Fruit fly (Drosophila melanogaster) whole organism, embryonic: ENCODE measurements around the gene Csk.

Experiments used
- Abd-B ChIP-seq: fragments of 200-800 bp; sonication (Bioruptor generic); optimal IDR thresholded peaks from 2 replicates; lab custom pipeline; 2018; ENCODE audit warnings: missing biosample characterization, mild to moderate bottlenecking, missing genetic modification characterization, moderate library complexity
- CG10267 ChIP-seq: fragments of 200-800 bp; sonication (Bioruptor generic); optimal IDR thresholded peaks from 2 replicates; lab custom pipeline; 2018; ENCODE audit warnings: missing biosample characterization, mild to moderate bottlenecking, missing genetic modification characterization, moderate library complexity
- CG10366 ChIP-seq: fragments of 200-800 bp; sonication (Bioruptor generic); IDR thresholded peaks from 2 replicates; pipeline ENCODE4 v1.3.6; 2022; ENCODE audit warnings: missing biosample characterization, missing genetic modification characterization
- CG12942 ChIP-seq: fragments of 200-800 bp; sonication (Bioruptor generic); optimal IDR thresholded peaks from 3 replicates; lab custom pipeline; 2016; ENCODE audit warnings: missing biosample characterization, missing genetic modification characterization
- CG14441 ChIP-seq: fragments of 200-800 bp; sonication (Bioruptor generic); IDR thresholded peaks from 2 replicates; pipeline ENCODE4 v1.3.6; 2022; ENCODE audit warnings: missing biosample characterization, missing genetic modification characterization
- CG14710 ChIP-seq: fragments of 200-800 bp; sonication (Bioruptor generic); optimal IDR thresholded peaks from 3 replicates; lab custom pipeline; 2019; ENCODE audit warnings: missing biosample characterization, mild to moderate bottlenecking, missing genetic modification characterization, moderate library complexity
- CG1529 ChIP-seq: fragments of 200-800 bp; sonication (Bioruptor generic); optimal IDR thresholded peaks from 3 replicates; lab custom pipeline; 2018; ENCODE audit warnings: missing biosample characterization, missing genetic modification characterization
- CG17829 ChIP-seq: fragments of 200-800 bp; optimal IDR thresholded peaks from 2 replicates; lab custom pipeline; 2019; ENCODE audit warnings: missing biosample characterization, mild to moderate bottlenecking, missing genetic modification characterization, moderate library complexity
- CG30431 ChIP-seq: fragments of 200-800 bp; sonication (Bioruptor generic); optimal IDR thresholded peaks from 2 replicates; lab custom pipeline; 2017; ENCODE audit warnings: missing biosample characterization, missing genetic modification characterization
- CG3065 ChIP-seq: fragments of 200-800 bp; sonication (Bioruptor generic); optimal IDR thresholded peaks from 2 replicates; lab custom pipeline; 2016; ENCODE audit warnings: missing biosample characterization, missing genetic modification characterization
- CG6683 ChIP-seq: fragments of 200-800 bp; sonication (Bioruptor generic); optimal IDR thresholded peaks from 2 replicates; lab custom pipeline; 2017; ENCODE audit warnings: missing biosample characterization, mild to moderate bottlenecking, missing genetic modification characterization, missing genetic modification reagents
- CG9215 ChIP-seq: fragments of 200-800 bp; sonication (Bioruptor generic); IDR thresholded peaks from 2 replicates; pipeline ENCODE4 v1.3.6; 2022; ENCODE audit warnings: missing biosample characterization, missing genetic modification characterization
- CG9609 ChIP-seq: fragments of 200-800 bp; sonication (Bioruptor generic); optimal IDR thresholded peaks from 3 replicates; lab custom pipeline; 2016; ENCODE audit warnings: missing biosample characterization, missing genetic modification characterization
- Chrac-16 ChIP-seq: fragments of 200-800 bp; sonication (Bioruptor generic); optimal IDR thresholded peaks from 3 replicates; lab custom pipeline; 2016; ENCODE audit warnings: missing biosample characterization, missing genetic modification characterization
- CrebB ChIP-seq: fragments of 200-800 bp; sonication (Bioruptor generic); optimal IDR thresholded peaks from 3 replicates; lab custom pipeline; 2018; ENCODE audit warnings: missing biosample characterization, mild to moderate bottlenecking, missing genetic modification characterization
- Dbx ChIP-seq: fragments of 200-800 bp; sonication (Bioruptor generic); IDR thresholded peaks from 3 replicates; pipeline ENCODE4 v1.3.6; 2022; ENCODE audit warnings: missing biosample characterization, missing genetic modification characterization
- Dip3 ChIP-seq: fragments of 200-800 bp; sonication (Bioruptor generic); optimal IDR thresholded peaks from 3 replicates; lab custom pipeline; 2016; ENCODE audit warnings: missing biosample characterization, missing genetic modification characterization
- Dp ChIP-seq: fragments of 200-800 bp; sonication (Bioruptor generic); optimal IDR thresholded peaks from 2 replicates; lab custom pipeline; 2018; ENCODE audit warnings: missing biosample characterization, mild to moderate bottlenecking, missing genetic modification characterization, moderate library complexity
- Dref ChIP-seq: fragments of 200-800 bp; sonication (Bioruptor generic); IDR thresholded peaks from 2 replicates; pipeline ENCODE4 v1.3.6; 2022; ENCODE audit warnings: missing biosample characterization, missing genetic modification characterization
- H2.0 ChIP-seq: fragments of 200-800 bp; sonication (Bioruptor generic); IDR thresholded peaks from 2 replicates; pipeline ENCODE4 v1.3.6; 2022; ENCODE audit warnings: missing biosample characterization, missing genetic modification characterization
- Hr78 ChIP-seq, 2 experiments: fragments of 200-800 bp in 1 of 2; fragments of >200 bp in 1 of 2; sonication (Bioruptor generic) in 1 of 2; optimal IDR thresholded peaks; 2 replicates each; lab custom pipeline; 2017 to 2019; ENCODE audit warnings: missing biosample characterization in 2 of 2, missing genetic modification characterization in 2 of 2, mild to moderate bottlenecking in 1 of 2, moderate library complexity in 1 of 2
- Jarid2 ChIP-seq: fragments of 200-800 bp; sonication (Bioruptor generic); optimal IDR thresholded peaks from 3 replicates; lab custom pipeline; 2017; ENCODE audit warnings: mild to moderate bottlenecking, missing biosample characterization, missing genetic modification reagents, missing genetic modification characterization
- Lhr ChIP-seq: fragments of 200-800 bp; sonication (Bioruptor generic); optimal IDR thresholded peaks from 3 replicates; lab custom pipeline; 2017; ENCODE audit warnings: mild to moderate bottlenecking, missing biosample characterization, missing genetic modification reagents, missing genetic modification characterization
- Lpt ChIP-seq: fragments of >200 bp; optimal IDR thresholded peaks from 2 replicates; lab custom pipeline; 2018; ENCODE audit warnings: missing biosample characterization, missing genetic modification characterization
- MESR4 ChIP-seq: fragments of 200-800 bp; sonication (Bioruptor generic); optimal IDR thresholded peaks from 2 replicates; lab custom pipeline; 2018; ENCODE audit warnings: missing biosample characterization, mild to moderate bottlenecking, missing genetic modification characterization, moderate library complexity
- MTF-1 ChIP-seq: fragments of 200-800 bp; sonication (Bioruptor generic); optimal IDR thresholded peaks from 2 replicates; lab custom pipeline; 2018; ENCODE audit warnings: missing biosample characterization, mild to moderate bottlenecking, missing genetic modification characterization, borderline replicate concordance
- Nf-YB ChIP-seq: fragments of 200-800 bp; sonication (Bioruptor generic); optimal IDR thresholded peaks from 3 replicates; lab custom pipeline; 2019; ENCODE audit warnings: missing biosample characterization, mild to moderate bottlenecking, missing genetic modification characterization, moderate library complexity
- Sry-δ ChIP-seq: fragments of 200-800 bp; sonication (Bioruptor generic); optimal IDR thresholded peaks from 2 replicates; lab custom pipeline; 2016; ENCODE audit warnings: missing biosample characterization, missing genetic modification characterization
- ac ChIP-seq: fragments of 200-800 bp; sonication (Bioruptor generic); optimal IDR thresholded peaks from 3 replicates; lab custom pipeline; 2017; ENCODE audit warnings: missing biosample characterization, mild to moderate bottlenecking, missing genetic modification characterization
- ase ChIP-seq: fragments of 200-800 bp; sonication (Bioruptor generic); IDR thresholded peaks from 3 replicates; pipeline ENCODE4 v1.3.6; 2022; ENCODE audit warnings: missing biosample characterization, missing genetic modification characterization
- ash1 ChIP-seq: fragments of 200-800 bp; sonication (Bioruptor generic); optimal IDR thresholded peaks from 2 replicates; lab custom pipeline; 2018; ENCODE audit warnings: missing biosample characterization, mild to moderate bottlenecking, missing genetic modification characterization
- az2 ChIP-seq: fragments of 200-800 bp; sonication (Bioruptor generic); optimal IDR thresholded peaks from 3 replicates; lab custom pipeline; 2016; ENCODE audit warnings: missing biosample characterization, missing genetic modification characterization
- bab2 ChIP-seq: fragments of 200-800 bp; sonication (Bioruptor generic); optimal IDR thresholded peaks from 2 replicates; lab custom pipeline; 2016; ENCODE audit warnings: missing biosample characterization, missing genetic modification characterization
- caup ChIP-seq: fragments of 200-800 bp; sonication (Bioruptor generic); optimal IDR thresholded peaks from 3 replicates; lab custom pipeline; 2017; ENCODE audit warnings: missing biosample characterization, mild to moderate bottlenecking, missing genetic modification characterization, moderate library complexity; ENCODE audit not compliant: severe bottlenecking
- ci ChIP-seq: fragments of 200-800 bp; sonication (Bioruptor generic); IDR thresholded peaks from 3 replicates; pipeline ENCODE4 v1.3.6; 2022; ENCODE audit warnings: missing biosample characterization, missing genetic modification characterization
- cwo ChIP-seq: fragments of 200-800 bp; sonication (Bioruptor generic); optimal IDR thresholded peaks from 3 replicates; lab custom pipeline; 2017; ENCODE audit warnings: missing biosample characterization, missing genetic modification characterization, mild to moderate bottlenecking, moderate library complexity, missing genetic modification reagents
- fd96Cb ChIP-seq: fragments of 200-800 bp; sonication (Bioruptor generic); optimal IDR thresholded peaks from 2 replicates; lab custom pipeline; 2018; ENCODE audit warnings: missing biosample characterization, mild to moderate bottlenecking, missing genetic modification characterization, moderate library complexity
- fru ChIP-seq: fragments of >200 bp; optimal IDR thresholded peaks from 2 replicates; lab custom pipeline; 2017
- gcm ChIP-seq: fragments of 200-800 bp; sonication (Bioruptor generic); optimal IDR thresholded peaks from 2 replicates; lab custom pipeline; 2019; ENCODE audit warnings: missing biosample characterization, mild to moderate bottlenecking, missing genetic modification characterization, moderate library complexity
- klu ChIP-seq: fragments of 200-800 bp; sonication (Bioruptor generic); IDR thresholded peaks from 2 replicates; pipeline ENCODE4 v1.3.6; 2022; ENCODE audit warnings: missing biosample characterization, missing genetic modification characterization
- luna ChIP-seq: fragments of 200-800 bp; sonication (Bioruptor generic); optimal IDR thresholded peaks from 2 replicates; lab custom pipeline; 2016; ENCODE audit warnings: missing biosample characterization, missing genetic modification characterization
- pan ChIP-seq, 4 experiments: fragments of >200 bp in 3 of 4; fragments of 200-800 bp in 1 of 4; sonication (Bioruptor generic) in 1 of 4; optimal IDR thresholded peaks in 3 of 4; IDR thresholded peaks in 1 of 4; 2 replicates each; pipeline versions ENCODE4 v1.3.6 to Lab custom; 2017 to 2022; ENCODE audit warnings: missing biosample characterization in 2 of 4, missing genetic modification characterization in 2 of 4, mixed read lengths in 1 of 4
- pita ChIP-seq: fragments of 200-800 bp; sonication (Bioruptor generic); optimal IDR thresholded peaks from 2 replicates; lab custom pipeline; 2017; ENCODE audit warnings: missing biosample characterization, mild to moderate bottlenecking, missing genetic modification characterization
- ranshi ChIP-seq: fragments of 200-800 bp; sonication (Bioruptor generic); IDR thresholded peaks from 2 replicates; pipeline ENCODE4 v1.3.6; 2022; ENCODE audit warnings: missing biosample characterization, missing genetic modification characterization
- sim ChIP-seq: fragments of 200-800 bp; sonication (Bioruptor generic); IDR thresholded peaks from 2 replicates; pipeline ENCODE4 v1.3.6; 2022; ENCODE audit warnings: missing biosample characterization, missing genetic modification characterization
- tap ChIP-seq: fragments of 200-800 bp; optimal IDR thresholded peaks from 3 replicates; lab custom pipeline; 2019; ENCODE audit warnings: missing biosample characterization, mild to moderate bottlenecking, missing genetic modification characterization, moderate library complexity
- tgo ChIP-seq: fragments of 200-800 bp; sonication (Bioruptor generic); IDR thresholded peaks from 3 replicates; pipeline ENCODE4 v1.3.6; 2022; ENCODE audit warnings: missing biosample characterization, missing genetic modification characterization
- tin ChIP-seq: fragments of 200-800 bp; sonication (Bioruptor generic); optimal IDR thresholded peaks from 3 replicates; lab custom pipeline; 2016; ENCODE audit warnings: missing biosample characterization, missing genetic modification characterization
- vnd ChIP-seq: fragments of 200-800 bp; sonication (Bioruptor generic); IDR thresholded peaks from 3 replicates; pipeline ENCODE4 v1.3.6; 2022; ENCODE audit warnings: missing biosample characterization, missing genetic modification characterization; ENCODE audit not compliant: partially characterized antibody
- zen2 ChIP-seq: fragments of 200-800 bp; sonication (Bioruptor generic); IDR thresholded peaks from 3 replicates; pipeline ENCODE4 v1.3.6; 2022; ENCODE audit warnings: missing biosample characterization, missing genetic modification characterization; ENCODE audit not compliant: partially characterized antibody

Gene Csk

DNA sequence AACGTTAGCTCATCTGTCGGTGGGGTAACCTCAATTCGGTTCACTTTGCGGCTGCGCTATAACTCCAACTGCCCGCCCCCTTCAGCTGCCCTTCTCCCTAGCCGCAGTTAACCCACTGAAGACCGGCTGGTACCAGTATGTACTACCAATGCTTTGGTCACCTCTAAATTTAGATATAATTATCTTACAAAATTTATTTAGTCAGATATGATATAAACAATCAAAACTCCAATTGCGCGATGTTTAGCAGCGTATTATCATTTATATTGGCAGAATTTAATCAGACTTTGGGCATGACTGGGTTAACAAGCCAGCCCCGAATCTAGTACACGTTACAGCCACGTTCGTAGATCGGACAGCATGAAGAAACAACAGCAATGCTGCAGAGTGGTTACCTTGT, 11.2 kb upstream of the Csk start (continued):
- TF ChIP-seq CG3065 (GFP tag; lab: Kevin White, UChicago) (no peak), luna (GFP tag; lab: Kevin White, UChicago) (no peak), MTF-1 (peak; percentile 36), Abd-B (GFP tag; lab: Kevin White, UChicago) (no peak), zen2 (GFP tag; lab: Robert Waterston, UW) (no peak), ac (no peak), CG6683 (peak; percentile 7), Dbx (GFP tag; lab: Robert Waterston, UW) (no peak), H2.0 (GFP tag; lab: Robert Waterston, UW) (peak; percentile 8; the same call in 1 of the 2 replicates), Dref (GFP tag; lab: Robert Waterston, UW) (no peak), Lpt (GFP tag; lab: Kevin White, UChicago) (no peak), Dip3 (GFP tag; lab: Kevin White, UChicago) (no peak), pita (GFP tag; lab: Kevin White, UChicago) (no peak), caup (GFP tag; lab: Kevin White, UChicago) (peak; percentile 30), CG12942 (GFP tag; lab: Kevin White, UChicago) (no peak), tin (GFP tag; lab: Kevin White, UChicago) (peak; percentile 2), Chrac-16 (GFP tag; lab: Kevin White, UChicago) (peak; percentile 7), Nf-YB (GFP tag; lab: Kevin White, UChicago) (peak; percentile 14), fd96Cb (tag; lab: Kevin White, UChicago) (peak; percentile 47), CG9215 (GFP tag; lab: Robert Waterston, UW) (no peak; the same call in 1 of the 2 replicates), CG30431 (GFP tag; lab: Kevin White, UChicago) (no peak), CG10267 (tag; lab: Kevin White, UChicago) (peak; percentile 21), fru (lab: Kevin White, UChicago) (no peak), Dp (GFP tag; lab: Kevin White, UChicago) (no peak), CG10366 (GFP tag; lab: Robert Waterston, UW) (peak; percentile 29; the same call in 1 of the 2 replicates), az2 (GFP tag; lab: Kevin White, UChicago) (peak; percentile 27), vnd (GFP tag; lab: Robert Waterston, UW) (no peak), CG9609 (GFP tag; lab: Kevin White, UChicago) (no peak), CG14710 (tag; lab: Kevin White, UChicago) (no peak), CG17829 (tag; lab: Kevin White, UChicago) (peak; percentile 54), cwo (GFP tag; lab: Kevin White, UChicago) (peak; percentile 64), ase (GFP tag; lab: Robert Waterston, UW) (peak; percentile 48; the same call in 1 of the 3 replicates), ci (GFP tag; lab: Robert Waterston, UW) (peak; percentile 36; the same call in 1 of the 3 replicates), CrebB (no peak), ranshi (GFP tag; lab: Robert Waterston, UW) (no peak), ash1 (GFP tag; lab: Kevin White, UChicago) (no peak), tap (tag; lab: Kevin White, UChicago) (peak; percentile 77), Hr78 (GFP tag; optimal IDR thresholded peaks at IDR 0.05; lab: Kevin White, UChicago) (peak in 1 of 2 experiments; percentile 27), MESR4 (GFP tag; lab: Kevin White, UChicago) (no peak), CG1529 (GFP tag; lab: Kevin White, UChicago) (no peak), sim (GFP tag; lab: Robert Waterston, UW) (0 out of 2 replicates have a peak, but pooled peaks have one; percentile 9), CG14441 (GFP tag; lab: Robert Waterston, UW) (peak; percentile 70), tgo (GFP tag; lab: Robert Waterston, UW) (peak; percentile 44; the same call in 1 of the 3 replicates), pan (optimal IDR thresholded peaks at IDR 0.05; lab: Kevin White, UChicago) (no peak), pan (GFP tag; optimal IDR thresholded peaks at IDR 0.05 in 1 of 2, IDR thresholded peaks at IDR 0.05 in 1 of 2) (peak in 1 of 2 experiments; percentile 53), Lhr (GFP tag; lab: Kevin White, UChicago) (no peak), gcm (GFP tag; lab: Kevin White, UChicago) (peak; percentile 29), Jarid2 (GFP tag; lab: Kevin White, UChicago) (peak; percentile 11), Sry-δ (GFP tag; lab: Kevin White, UChicago) (no peak), bab2 (no peak), klu (GFP tag; lab: Robert Waterston, UW) (no peak)
